Fruit fly (Drosophila melanogaster): Measurements from ENCODE around the gene Bcat.

The Bcat gene

DNA sequence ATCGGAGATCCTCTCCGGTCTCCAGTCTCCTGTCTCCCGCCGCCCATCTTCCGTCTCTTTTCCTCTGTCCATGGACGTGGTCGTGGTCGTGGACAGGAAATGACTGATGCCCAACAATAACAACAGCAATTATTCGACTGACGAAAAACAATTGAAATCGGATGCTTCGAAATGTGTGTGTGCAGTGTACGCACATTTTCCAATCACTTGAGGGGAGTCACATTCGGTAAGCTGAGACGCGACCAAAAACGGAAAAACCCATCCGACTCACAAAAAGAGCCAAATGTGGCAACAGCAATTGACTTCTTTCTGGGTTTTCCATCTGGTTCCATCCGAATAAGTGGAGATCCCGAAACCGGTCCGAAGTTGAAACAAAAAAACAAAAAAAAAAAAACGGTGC, 27.3 kb upstream of the Bcat start:
- TF ChIP-seq tai (GFP tag; optimal IDR thresholded peaks at IDR 0.05) (no peak), CrebA (GFP tag; optimal IDR thresholded peaks at IDR 0.05; ENCODE audit: borderline replicate concordance) (no peak), CG9705 (GFP tag; optimal IDR thresholded peaks at IDR 0.05) (no peak)

DNA sequence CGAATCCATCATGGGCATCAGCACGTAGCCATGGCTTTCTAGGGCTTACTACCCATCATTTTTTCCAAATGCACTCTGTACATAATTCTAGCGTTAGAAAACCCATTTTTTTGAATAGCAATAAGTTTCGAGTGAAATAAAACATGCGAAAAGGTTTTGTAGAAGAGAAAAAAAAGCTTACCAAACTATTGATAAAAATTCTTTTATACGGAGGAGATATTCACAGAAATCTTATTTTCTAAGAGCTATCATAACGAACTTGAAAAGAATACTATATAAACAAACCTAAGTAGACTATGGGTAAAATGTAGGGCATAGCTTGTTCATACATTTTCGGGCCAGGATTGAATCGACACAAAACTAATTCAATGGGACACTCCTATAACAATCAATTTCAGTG, 26.4 kb upstream of the Bcat start, which contains the start of gene CG1640:
TSS of gene CG1640 (plus strand) at position 301 of the 400 bp plus-strand sequence.
- no peak for TF ChIP-seq h (GFP tag; optimal IDR thresholded peaks at IDR 0.05)

DNA sequence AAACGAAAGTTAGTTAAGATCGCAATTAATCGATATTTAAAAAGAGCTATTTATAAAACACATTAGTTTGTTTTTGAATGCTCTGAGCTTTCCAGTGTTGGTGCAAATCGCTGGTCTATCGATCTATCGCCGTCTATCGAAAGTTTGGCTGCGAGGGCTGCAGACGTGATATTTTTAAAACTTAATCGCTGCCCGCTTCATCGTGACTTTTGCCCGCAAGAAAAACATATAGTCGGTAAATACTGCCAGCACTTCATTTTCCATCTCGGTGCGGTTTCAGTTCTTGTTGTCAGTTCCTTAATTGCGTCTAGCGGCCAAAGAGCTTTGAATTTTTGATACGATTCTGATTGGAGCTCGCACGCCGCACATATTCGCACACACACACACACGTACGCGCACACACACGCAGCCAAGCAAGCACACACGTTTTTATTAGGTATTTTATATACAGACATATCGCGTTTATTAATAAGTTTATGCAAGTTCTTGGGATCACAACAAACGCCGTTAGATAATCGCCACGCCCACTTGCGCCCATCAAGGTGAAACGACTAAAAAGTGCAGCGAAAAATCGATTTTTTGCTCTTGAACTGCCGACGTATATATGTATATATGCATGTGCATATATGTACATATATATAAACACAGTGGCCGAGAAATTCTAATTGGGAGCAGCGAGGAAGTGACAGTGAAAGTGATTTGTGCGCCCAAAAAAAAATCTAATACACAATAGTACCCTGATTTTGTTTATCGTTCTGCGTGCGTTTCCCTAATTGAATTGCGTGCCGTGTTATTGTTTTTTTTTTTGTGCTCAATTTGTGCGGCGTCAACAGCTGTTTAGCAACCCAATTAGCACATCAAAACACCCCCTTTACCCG, 25.6 kb upstream of the Bcat start:
- no peak for TF ChIP-seq dsf (GFP tag; optimal IDR thresholded peaks at IDR 0.05; ENCODE audit: borderline replicate concordance)
- no peak for TF ChIP-seq brk (GFP tag; optimal IDR thresholded peaks at IDR 0.05)
- TF ChIP-seq usp (GFP tag; optimal IDR thresholded peaks at IDR 0.05) = no peak
- TF ChIP-seq GATAd (GFP tag; optimal IDR thresholded peaks at IDR 0.05) = no peak
- no peak for TF ChIP-seq Vsx2 (GFP tag; optimal IDR thresholded peaks at IDR 0.05; ENCODE audit: partially characterized antibody)
- TF ChIP-seq CrebA (GFP tag; optimal IDR thresholded peaks at IDR 0.05; ENCODE audit: borderline replicate concordance) = no peak
- no peak for TF ChIP-seq sage (GFP tag; optimal IDR thresholded peaks at IDR 0.05)
- peak in 1 of 2 experiments; percentile 60 for TF ChIP-seq foxo (GFP tag; optimal IDR thresholded peaks at IDR 0.05)
- peak; percentile 42 for TF ChIP-seq HLH106 (tag; optimal IDR thresholded peaks at IDR 0.05)
- peak; percentile 26 for TF ChIP-seq woc (GFP tag; optimal IDR thresholded peaks at IDR 0.05)
- no peak for TF ChIP-seq dl (GFP tag; optimal IDR thresholded peaks at IDR 0.05; ENCODE audit: insufficient read depth in 1 of 2, partially characterized antibody in 2 of 2)
- TF ChIP-seq Myc (optimal IDR thresholded peaks at IDR 0.05) = no peak
- no peak for TF ChIP-seq Hr78 (GFP tag; optimal IDR thresholded peaks at IDR 0.05)
- TF ChIP-seq Dif (GFP tag; optimal IDR thresholded peaks at IDR 0.05; ENCODE audit: partially characterized antibody) = no peak
- TF ChIP-seq Hnf4 (GFP tag; optimal IDR thresholded peaks at IDR 0.05) = peak; percentile 37
- TF ChIP-seq CG9705 (GFP tag; optimal IDR thresholded peaks at IDR 0.05) = no peak
- peak; percentile 18 for TF ChIP-seq OdsH (GFP tag; optimal IDR thresholded peaks at IDR 0.05)
- TF ChIP-seq Sp1 (GFP tag; optimal IDR thresholded peaks at IDR 0.05) = peak; percentile 12
- TF ChIP-seq h (GFP tag; optimal IDR thresholded peaks at IDR 0.05) = peak; percentile 50
- TF ChIP-seq sv (GFP tag; optimal IDR thresholded peaks at IDR 0.05) = no peak
- no peak for TF ChIP-seq CG32264 (GFP tag; optimal IDR thresholded peaks at IDR 0.05)
- TF ChIP-seq jim (GFP tag; optimal IDR thresholded peaks at IDR 0.05) = no peak
- TF ChIP-seq fru (GFP tag; optimal IDR thresholded peaks at IDR 0.05) = peak; percentile 24
- no peak for TF ChIP-seq pan (optimal IDR thresholded peaks at IDR 0.05)
- TF ChIP-seq Hr83 (GFP tag; optimal IDR thresholded peaks at IDR 0.05; ENCODE audit: poor library complexity, severe bottlenecking) = no peak
- no peak for TF ChIP-seq lola (GFP tag; optimal IDR thresholded peaks at IDR 0.05)
- TF ChIP-seq Rel (GFP tag; optimal IDR thresholded peaks at IDR 0.05) = no peak
- TF ChIP-seq Rel (tag; optimal IDR thresholded peaks at IDR 0.05) = no peak
- TF ChIP-seq Jra (GFP tag; optimal IDR thresholded peaks at IDR 0.05) = no peak
- no peak for TF ChIP-seq N (GFP tag; optimal IDR thresholded peaks at IDR 0.05)
- TF ChIP-seq rgr (GFP tag; optimal IDR thresholded peaks at IDR 0.05) = peak; percentile 55
- no peak for TF ChIP-seq Abd-B (GFP tag; optimal IDR thresholded peaks at IDR 0.05)
- TF ChIP-seq ey (GFP tag; optimal IDR thresholded peaks at IDR 0.05) = peak; percentile 10
- no peak for TF ChIP-seq Dfd (GFP tag; optimal IDR thresholded peaks at IDR 0.05)
- no peak for TF ChIP-seq tai (GFP tag; optimal IDR thresholded peaks at IDR 0.05)
- TF ChIP-seq br (GFP tag; optimal IDR thresholded peaks at IDR 0.05) = peak; percentile 43
- no peak for TF ChIP-seq Mio (GFP tag; optimal IDR thresholded peaks at IDR 0.05)
- no peak for TF ChIP-seq dmrt93B (GFP tag; optimal IDR thresholded peaks at IDR 0.05)
- TF ChIP-seq psq (GFP tag; optimal IDR thresholded peaks at IDR 0.05) = no peak
